Worm (Caenorhabditis elegans) whole organism, late embryonic: ENCODE measurements around the gene marc-1.

Experiments
- C08G9.2 ChIP-seq: sonication (generic microtip); optimal IDR thresholded peaks from 2 replicates; lab custom pipeline; 2016; ENCODE audit warnings: mild to moderate bottlenecking, missing genetic modification characterization, moderate library complexity, missing compliant biosample characterization
- F13H6.1 ChIP-seq: sonication (generic microtip); optimal IDR thresholded peaks from 2 replicates; lab custom pipeline; 2016; ENCODE audit warnings: missing genetic modification characterization, missing compliant biosample characterization
- ama-1 ChIP-seq: fragments of 150-350 bp; optimal IDR thresholded peaks from 2 replicates; lab custom pipeline; 2014
- ceh-24 ChIP-seq: sonication (generic microtip); optimal IDR thresholded peaks from 2 replicates; lab custom pipeline; 2016; ENCODE audit warnings: mild to moderate bottlenecking, missing genetic modification characterization, missing compliant biosample characterization
- fkh-10 ChIP-seq: fragments of 150-350 bp; optimal IDR thresholded peaks from 2 replicates; lab custom pipeline; 2014; ENCODE audit warnings: missing biosample characterization, missing genetic modification reagents, missing genetic modification characterization
- hlh-30 ChIP-seq: sonication (generic microtip); optimal IDR thresholded peaks from 2 replicates; lab custom pipeline; 2017; ENCODE audit warnings: antibody characterized with exemption, missing genetic modification characterization, missing compliant biosample characterization; ENCODE audit not compliant: insufficient read depth
- hlh-6 ChIP-seq: sonication (generic microtip); optimal IDR thresholded peaks from 2 replicates; lab custom pipeline; 2016; ENCODE audit warnings: missing genotype, missing genetic modification characterization, missing compliant biosample characterization
- lim-6 ChIP-seq: sonication (generic microtip); optimal IDR thresholded peaks from 2 replicates; lab custom pipeline; 2016; ENCODE audit warnings: missing genetic modification characterization, missing compliant biosample characterization
- lin-11 ChIP-seq: fragments of 200-800 bp; sonication (Bioruptor generic); optimal IDR thresholded peaks from 2 replicates; lab custom pipeline; 2018; ENCODE audit warnings: mild to moderate bottlenecking, missing genetic modification characterization, missing compliant biosample characterization
- odd-2 ChIP-seq: sonication (generic microtip); optimal IDR thresholded peaks from 2 replicates; lab custom pipeline; 2017; ENCODE audit warnings: antibody characterized with exemption, mild to moderate bottlenecking, missing genetic modification characterization, missing compliant biosample characterization
- pha-2 ChIP-seq: sonication (generic microtip); optimal IDR thresholded peaks from 2 replicates; lab custom pipeline; 2017; ENCODE audit warnings: mild to moderate bottlenecking, missing genetic modification characterization, missing compliant biosample characterization
- tbx-2 ChIP-seq: sonication (generic microtip); optimal IDR thresholded peaks from 2 replicates; lab custom pipeline; 2016; ENCODE audit warnings: missing genetic modification characterization, missing compliant biosample characterization

- TF ChIP-seq hlh-6 (no peak), pha-2 (tag; lab: Kevin White, UChicago) (no peak), odd-2 (tag; lab: Kevin White, UChicago) (no peak), hlh-30 (tag; lab: Kevin White, UChicago) (no peak), ceh-24 (tag; lab: Kevin White, UChicago) (no peak), lim-6 (tag; lab: Kevin White, UChicago) (no peak), tbx-2 (no peak), C08G9.2 (tag; lab: Kevin White, UChicago) (no peak), fkh-10 (GFP tag; lab: Kevin White, UChicago) (no peak), F13H6.1 (tag; lab: Kevin White, UChicago) (no peak), lin-11 (no peak), ama-1 (lab: Kevin White, UChicago) (no peak)
These were observed 1.4 kb downstream of the marc-1 start, which contains the start of gene sta-2 for ce11 chrV:9740858-9741257.
